Fruit fly (Drosophila melanogaster): ENCODE measurements around the gene CG7394.

Gene CG7394

DNA sequence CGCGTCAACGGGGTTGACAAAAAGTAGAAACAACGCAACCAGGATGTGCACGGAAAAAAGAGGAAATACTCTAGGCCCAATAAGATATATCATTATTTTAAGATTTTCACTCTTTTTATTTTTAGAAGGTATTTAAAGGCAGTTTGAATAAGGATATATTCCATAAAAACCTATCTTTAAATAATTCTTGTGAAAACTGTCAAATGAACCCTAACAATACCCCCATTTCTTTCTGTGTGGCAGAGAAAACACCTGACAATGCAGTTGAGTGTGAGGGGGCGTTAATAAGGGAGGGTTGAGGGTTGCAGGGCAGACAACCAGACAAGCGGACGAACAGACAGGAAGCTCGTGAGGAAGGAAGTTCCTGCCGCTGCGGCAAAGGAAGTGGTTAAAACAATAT is 9.8 kb upstream of the CG7394 start (continued):
- TF ChIP-seq CG13287 (GFP tag; IDR thresholded peaks at IDR 0.05; ENCODE audit: partially characterized antibody) (no peak), CG32767 (GFP tag; IDR thresholded peaks at IDR 0.05) (0 out of 2 replicates have a peak, but pooled peaks have one; percentile 35), TFAM (GFP tag; optimal IDR thresholded peaks at IDR 0.05) (no peak), CoRest (tag; optimal IDR thresholded peaks at IDR 0.05) (no peak), zf30C (GFP tag; optimal IDR thresholded peaks at IDR 0.05) (peak; percentile 76), CG6813 (GFP tag; optimal IDR thresholded peaks at IDR 0.05) (no peak), chinmo (GFP tag; IDR thresholded peaks at IDR 0.05; ENCODE audit: partially characterized antibody) (no peak), Abd-B (GFP tag; optimal IDR thresholded peaks at IDR 0.05) (peak; percentile 16), CG30431 (GFP tag; optimal IDR thresholded peaks at IDR 0.05) (no peak), H15 (GFP tag; IDR thresholded peaks at IDR 0.05) (0 out of 3 replicates have a peak, but pooled peaks have one; percentile 45), otp (GFP tag; IDR thresholded peaks at IDR 0.05) (no peak), CG17186 (GFP tag; optimal IDR thresholded peaks at IDR 0.05) (no peak), zen (tag; optimal IDR thresholded peaks at IDR 0.05) (no peak), HLH54F (GFP tag; optimal IDR thresholded peaks at IDR 0.05) (no peak), Eip74EF (GFP tag; optimal IDR thresholded peaks at IDR 0.05) (no peak), Mad (GFP tag; optimal IDR thresholded peaks at IDR 0.05) (no peak), CG10147 (GFP tag; optimal IDR thresholded peaks at IDR 0.05) (peak; percentile 17), ERR (GFP tag; optimal IDR thresholded peaks at IDR 0.05) (no peak), Atf-2 (GFP tag; optimal IDR thresholded peaks at IDR 0.05) (no peak), az2 (GFP tag; optimal IDR thresholded peaks at IDR 0.05) (peak; percentile 12), CG12104 (GFP tag; optimal IDR thresholded peaks at IDR 0.05) (no peak), CG7963 (GFP tag; IDR thresholded peaks at IDR 0.05; ENCODE audit: partially characterized antibody) (no peak), Lhr (GFP tag; optimal IDR thresholded peaks at IDR 0.05) (no peak), lab (GFP tag; optimal IDR thresholded peaks at IDR 0.05) (peak; percentile 16), vnd (GFP tag; IDR thresholded peaks at IDR 0.05; ENCODE audit: partially characterized antibody) (0 out of 3 replicates have a peak, but pooled peaks have one; percentile 19), maf-S (GFP tag; optimal IDR thresholded peaks at IDR 0.05) (no peak), CG2116 (GFP tag; optimal IDR thresholded peaks at IDR 0.05) (peak; percentile 16), BtbVII (GFP tag; optimal IDR thresholded peaks at IDR 0.05) (no peak), CG10267 (tag; optimal IDR thresholded peaks at IDR 0.05) (peak; percentile 36), Atf3 (GFP tag; optimal IDR thresholded peaks at IDR 0.05) (no peak), ind (GFP tag; optimal IDR thresholded peaks at IDR 0.05) (no peak), CG10654 (GFP tag; optimal IDR thresholded peaks at IDR 0.05) (no peak), Dll (GFP tag; IDR thresholded peaks at IDR 0.05; ENCODE audit: partially characterized antibody) (no peak), D19B (GFP tag; optimal IDR thresholded peaks at IDR 0.05) (no peak), cwo (GFP tag; optimal IDR thresholded peaks at IDR 0.05) (no peak), CG18262 (tag; optimal IDR thresholded peaks at IDR 0.05) (peak; percentile 72), Dek (tag; optimal IDR thresholded peaks at IDR 0.05) (peak; percentile 5), CG6654 (GFP tag; optimal IDR thresholded peaks at IDR 0.05) (no peak), CG16813 (GFP tag; IDR thresholded peaks at IDR 0.05; ENCODE audit: partially characterized antibody) (0 out of 3 replicates have a peak, but pooled peaks have one; percentile 21), Taf1 (GFP tag; IDR thresholded peaks at IDR 0.05) (no peak), CG6175 (GFP tag; IDR thresholded peaks at IDR 0.05) (no peak), Hr39 (optimal IDR thresholded peaks at IDR 0.05) (no peak), E2f2 (GFP tag; IDR thresholded peaks at IDR 0.05) (no peak), nerfin-2 (GFP tag; IDR thresholded peaks at IDR 0.05; ENCODE audit: partially characterized antibody) (no peak), Drgx (GFP tag; IDR thresholded peaks at IDR 0.05) (peak; percentile 53), danr (GFP tag; IDR thresholded peaks at IDR 0.05) (no peak), CG8765 (GFP tag; IDR thresholded peaks at IDR 0.05) (no peak), Fer2 (tag; optimal IDR thresholded peaks at IDR 0.05) (no peak), CG34376 (GFP tag; optimal IDR thresholded peaks at IDR 0.05) (no peak), B-H1 (GFP tag; IDR thresholded peaks at IDR 0.05) (no peak)

Measured in whole organism, embryonic.